Worm (Caenorhabditis elegans) whole organism, mixed stage, embryonic: Measurements from ENCODE around the gene bmk-1.

ENCODE experiments used
- M03D4.4 ChIP-seq: sonication (generic microtip); optimal IDR thresholded peaks from 2 replicates; lab custom pipeline; 2017; ENCODE audit warnings: mild to moderate bottlenecking, missing genetic modification characterization, missing compliant biosample characterization
- bed-3 ChIP-seq: fragments of 200-800 bp; sonication (Bioruptor generic); optimal IDR thresholded peaks from 3 replicates; lab custom pipeline; 2018; ENCODE audit warnings: mild to moderate bottlenecking, missing genetic modification characterization, moderate library complexity, missing compliant biosample characterization
- blmp-1 ChIP-seq: fragments of 150-350 bp; optimal IDR thresholded peaks from 2 replicates; lab custom pipeline; 2014; ENCODE audit warnings: missing biosample characterization, missing genetic modification characterization
- ceh-39 ChIP-seq: fragments of 150-350 bp; optimal IDR thresholded peaks from 2 replicates; lab custom pipeline; 2014; ENCODE audit warnings: missing biosample characterization, missing genetic modification characterization
- ceh-43 ChIP-seq: fragments of 200-800 bp; sonication (Bioruptor generic); optimal IDR thresholded peaks from 2 replicates; lab custom pipeline; 2018; ENCODE audit warnings: mild to moderate bottlenecking, missing genetic modification characterization, moderate library complexity, missing compliant biosample characterization
- ceh-83 ChIP-seq: fragments of 200-800 bp; sonication (Bioruptor generic); optimal IDR thresholded peaks from 2 replicates; lab custom pipeline; 2018; ENCODE audit warnings: mild to moderate bottlenecking, missing genetic modification characterization, missing compliant biosample characterization
- ces-1 ChIP-seq: fragments of 150-350 bp; optimal IDR thresholded peaks from 2 replicates; lab custom pipeline; 2014; ENCODE audit warnings: missing biosample characterization, missing genetic modification reagents, missing genetic modification characterization
- drap-1 ChIP-seq: fragments of 200-800 bp; sonication (Bioruptor generic); optimal IDR thresholded peaks from 3 replicates; lab custom pipeline; 2018; ENCODE audit warnings: mild to moderate bottlenecking, missing genetic modification characterization, missing compliant biosample characterization
- elt-1 ChIP-seq: sonication (generic microtip); optimal IDR thresholded peaks from 2 replicates; lab custom pipeline; 2017; ENCODE audit warnings: missing genetic modification characterization, mild to moderate bottlenecking, missing compliant biosample characterization, antibody characterized with exemption, moderate library complexity, borderline replicate concordance; ENCODE audit not compliant: insufficient read depth
- elt-3 ChIP-seq: fragments of 150-350 bp; optimal IDR thresholded peaks from 2 replicates; lab custom pipeline; 2014; ENCODE audit warnings: missing biosample characterization, missing genetic modification characterization
- flh-1 ChIP-seq: fragments of 200-800 bp; sonication (Bioruptor generic); optimal IDR thresholded peaks from 2 replicates; lab custom pipeline; 2018; ENCODE audit warnings: mild to moderate bottlenecking, missing genetic modification characterization, moderate library complexity, missing compliant biosample characterization
- ham-2 ChIP-seq: fragments of 200-800 bp; sonication (Bioruptor generic); optimal IDR thresholded peaks from 2 replicates; lab custom pipeline; 2018; ENCODE audit warnings: mild to moderate bottlenecking, missing genetic modification characterization, missing compliant biosample characterization
- hlh-1 ChIP-seq: fragments of 150-350 bp; optimal IDR thresholded peaks from 2 replicates; lab custom pipeline; 2014; ENCODE audit warnings: missing biosample characterization, missing genetic modification reagents, missing genetic modification characterization
- lin-13 ChIP-seq: fragments of 150-350 bp; optimal IDR thresholded peaks from 2 replicates; lab custom pipeline; 2014; ENCODE audit warnings: missing biosample characterization, missing genetic modification characterization
- lin-32 ChIP-seq: fragments of 200-800 bp; sonication (Bioruptor generic); optimal IDR thresholded peaks from 2 replicates; lab custom pipeline; 2018; ENCODE audit warnings: mild to moderate bottlenecking, missing genetic modification characterization, missing compliant biosample characterization
- lsy-2 ChIP-seq: fragments of 150-350 bp; optimal IDR thresholded peaks from 2 replicates; lab custom pipeline; 2014; ENCODE audit warnings: missing biosample characterization, missing genetic modification characterization
- mab-5 ChIP-seq: fragments of 150-350 bp; optimal IDR thresholded peaks from 2 replicates; lab custom pipeline; 2014; ENCODE audit warnings: missing biosample characterization, missing genetic modification characterization
- mep-1 ChIP-seq: fragments of 150-350 bp; optimal IDR thresholded peaks from 2 replicates; lab custom pipeline; 2017; ENCODE audit warnings: missing biosample characterization, missing genetic modification reagents, missing genetic modification characterization, inconsistent platforms
- mls-2 ChIP-seq: sonication (generic microtip); optimal IDR thresholded peaks from 2 replicates; lab custom pipeline; 2016; ENCODE audit warnings: mild to moderate bottlenecking, missing genetic modification characterization, moderate library complexity, missing compliant biosample characterization
- nhr-12 ChIP-seq: fragments of 150-350 bp; optimal IDR thresholded peaks from 2 replicates; lab custom pipeline; 2014; ENCODE audit warnings: missing biosample characterization, missing genetic modification characterization
- nhr-2 ChIP-seq: fragments of 150-350 bp; optimal IDR thresholded peaks from 2 replicates; lab custom pipeline; 2014; ENCODE audit warnings: missing biosample characterization, missing genetic modification characterization
- nhr-237 ChIP-seq: fragments of 150-350 bp; optimal IDR thresholded peaks from 2 replicates; lab custom pipeline; 2014; ENCODE audit warnings: missing biosample characterization, missing genetic modification characterization
- nhr-28 ChIP-seq: fragments of 150-350 bp; optimal IDR thresholded peaks from 2 replicates; lab custom pipeline; 2014; ENCODE audit warnings: missing biosample characterization, missing genetic modification characterization
- nhr-76 ChIP-seq: sonication (generic microtip); optimal IDR thresholded peaks from 2 replicates; lab custom pipeline; 2017; ENCODE audit warnings: missing biosample characterization, missing genetic modification characterization
- pha-4 ChIP-seq: fragments of 150-350 bp; optimal IDR thresholded peaks from 2 replicates; lab custom pipeline; 2018; ENCODE audit warnings: missing biosample characterization, missing genetic modification reagents, missing genetic modification characterization
- sem-2 ChIP-seq: fragments of 200-800 bp; sonication (Bioruptor generic); optimal IDR thresholded peaks from 2 replicates; lab custom pipeline; 2018; ENCODE audit warnings: mild to moderate bottlenecking, missing genetic modification characterization, missing compliant biosample characterization
- snpc-4 ChIP-seq: fragments of 150-350 bp; optimal IDR thresholded peaks from 2 replicates; lab custom pipeline; 2014; ENCODE audit warnings: missing biosample characterization, missing genetic modification characterization
- sptf-1 ChIP-seq: sonication (generic microtip); optimal IDR thresholded peaks from 2 replicates; lab custom pipeline; 2017; ENCODE audit warnings: mild to moderate bottlenecking, missing genetic modification characterization, moderate library complexity, missing compliant biosample characterization
- tbx-8 ChIP-seq: fragments of 200-800 bp; sonication (Bioruptor generic); optimal IDR thresholded peaks from 2 replicates; lab custom pipeline; 2018; ENCODE audit warnings: mild to moderate bottlenecking, missing genetic modification characterization, moderate library complexity, missing compliant biosample characterization
- unc-120 ChIP-seq: sonication (generic microtip); optimal IDR thresholded peaks from 2 replicates; lab custom pipeline; 2017; ENCODE audit warnings: missing genetic modification characterization, missing compliant biosample characterization; ENCODE audit not compliant: poor library complexity, severe bottlenecking
- unc-39 ChIP-seq: fragments of 150-350 bp; optimal IDR thresholded peaks from 2 replicates; lab custom pipeline; 2014; ENCODE audit warnings: missing biosample characterization, missing genetic modification characterization
- unc-62 ChIP-seq: fragments of 150-350 bp; optimal IDR thresholded peaks from 2 replicates; lab custom pipeline; 2014; ENCODE audit warnings: missing biosample characterization, missing genetic modification reagents, missing genetic modification characterization
- zip-8 ChIP-seq: fragments of 150-350 bp; optimal IDR thresholded peaks from 2 replicates; lab custom pipeline; 2014; ENCODE audit warnings: missing biosample characterization, missing genetic modification characterization
- ztf-11 ChIP-seq: fragments of 150-350 bp; optimal IDR thresholded peaks from 2 replicates; lab custom pipeline; 2014; ENCODE audit warnings: missing biosample characterization, missing genetic modification characterization

The bmk-1 gene

ce11 chrV:14493665-14494064 lies 36.9 kb upstream of the bmk-1 start:
- TF ChIP-seq blmp-1 (tag; lab: Kevin White, UChicago) (no peak), lin-32 (GFP tag; lab: Kevin White, UChicago) (no peak), nhr-76 (tag; lab: Kevin White, UChicago) (no peak), mab-5 (tag; lab: Kevin White, UChicago) (no peak), nhr-237 (no peak), nhr-28 (no peak), nhr-2 (tag; lab: Kevin White, UChicago) (no peak), elt-1 (tag; lab: Kevin White, UChicago) (no peak), nhr-12 (tag; lab: Kevin White, UChicago) (no peak), mls-2 (tag; lab: Kevin White, UChicago) (no peak), snpc-4 (no peak), hlh-1 (tag; lab: Kevin White, UChicago) (no peak)

ce11 chrV:14491097-14491496 lies 34.3 kb upstream of the bmk-1 start:
- TF ChIP-seq nhr-2 (tag; lab: Kevin White, UChicago): no peak
- TF ChIP-seq mep-1 (tag; lab: Kevin White, UChicago): no peak
- no peak for TF ChIP-seq bed-3 (GFP tag; lab: Kevin White, UChicago)
- TF ChIP-seq unc-39 (tag; lab: Kevin White, UChicago): no peak
- TF ChIP-seq ces-1 (GFP tag; lab: Kevin White, UChicago): peak; percentile 92
- TF ChIP-seq zip-8: no peak
- TF ChIP-seq unc-120 (tag; lab: Kevin White, UChicago): no peak
- no peak for TF ChIP-seq nhr-76 (tag; lab: Kevin White, UChicago)
- no peak for TF ChIP-seq ceh-43 (GFP tag; lab: Kevin White, UChicago)
- no peak for TF ChIP-seq mab-5 (tag; lab: Kevin White, UChicago)
- no peak for TF ChIP-seq M03D4.4 (tag; lab: Kevin White, UChicago)
- TF ChIP-seq tbx-8 (GFP tag; lab: Kevin White, UChicago): no peak
- no peak for TF ChIP-seq ham-2 (GFP tag; lab: Kevin White, UChicago)
- no peak for TF ChIP-seq elt-3 (tag; lab: Kevin White, UChicago)
- no peak for TF ChIP-seq flh-1 (GFP tag; lab: Kevin White, UChicago)
- peak; percentile 55 for TF ChIP-seq drap-1 (GFP tag; lab: Kevin White, UChicago)
- TF ChIP-seq pha-4 (tag; lab: Kevin White, UChicago): no peak
- TF ChIP-seq unc-62 (GFP tag; lab: Kevin White, UChicago): no peak
- TF ChIP-seq sptf-1: peak; percentile 2
- TF ChIP-seq lin-32 (GFP tag; lab: Kevin White, UChicago): no peak
- TF ChIP-seq snpc-4: no peak
- TF ChIP-seq elt-1 (tag; lab: Kevin White, UChicago): no peak
- TF ChIP-seq ztf-11 (tag; lab: Kevin White, UChicago): no peak

ce11 chrV:14484582-14484981 lies 27.8 kb upstream of the bmk-1 start, which contains the start of gene R02D5.4:
TSS of gene R02D5.4 (minus strand) at chrV:14484682.
- TF ChIP-seq ham-2 (GFP tag; lab: Kevin White, UChicago) (no peak), nhr-2 (tag; lab: Kevin White, UChicago) (no peak)

ce11 chrV:14482728-14483210 lies 26.0 kb upstream of the bmk-1 start, which contains the start of gene R02D5.3:
TSS of gene R02D5.3 (plus strand) at chrV:14483160.
- no peak for TF ChIP-seq blmp-1 (tag; lab: Kevin White, UChicago)
- TF ChIP-seq lsy-2 (tag; lab: Kevin White, UChicago): no peak
- TF ChIP-seq drap-1 (GFP tag; lab: Kevin White, UChicago): no peak
- TF ChIP-seq sptf-1: no peak
- no peak for TF ChIP-seq ces-1 (GFP tag; lab: Kevin White, UChicago)
- no peak for TF ChIP-seq unc-39 (tag; lab: Kevin White, UChicago)
- TF ChIP-seq, all 35 proteins: peak for 0

- no peak for TF ChIP-seq ceh-39 (tag; lab: Kevin White, UChicago)
- no peak for TF ChIP-seq mep-1 (tag; lab: Kevin White, UChicago)
- no peak for TF ChIP-seq flh-1 (GFP tag; lab: Kevin White, UChicago)
- TF ChIP-seq ztf-11 (tag; lab: Kevin White, UChicago): no peak
- TF ChIP-seq ceh-83 (GFP tag; lab: Kevin White, UChicago): no peak
- TF ChIP-seq nhr-2 (tag; lab: Kevin White, UChicago): no peak
- no peak for TF ChIP-seq drap-1 (GFP tag; lab: Kevin White, UChicago)
- no peak for TF ChIP-seq tbx-8 (GFP tag; lab: Kevin White, UChicago)
- no peak for TF ChIP-seq unc-62 (GFP tag; lab: Kevin White, UChicago)
- TF ChIP-seq snpc-4: no peak
- TF ChIP-seq lin-13 (tag; lab: Kevin White, UChicago): no peak
- no peak for TF ChIP-seq bed-3 (GFP tag; lab: Kevin White, UChicago)
- TF ChIP-seq zip-8: no peak
- TF ChIP-seq M03D4.4 (tag; lab: Kevin White, UChicago): no peak
- no peak for TF ChIP-seq blmp-1 (tag; lab: Kevin White, UChicago)
- TF ChIP-seq ces-1 (GFP tag; lab: Kevin White, UChicago): no peak
- no peak for TF ChIP-seq pha-4 (tag; lab: Kevin White, UChicago)
- TF ChIP-seq unc-39 (tag; lab: Kevin White, UChicago): no peak
- no peak for TF ChIP-seq nhr-28
- TF ChIP-seq sem-2 (GFP tag; lab: Kevin White, UChicago): no peak
Observed at ce11 chrV:14481987-14482386, 25.2 kb upstream of the bmk-1 start, which contains the start of gene R02D5.10. TSS of gene R02D5.10 (plus strand) at chrV:14482287.
